Worm (Caenorhabditis elegans) whole organism, midembryonic: Measurements from ENCODE around the gene fil-2.

Experiments used
- T22C8.4 ChIP-seq: fragments of 200-800 bp; sonication (Bioruptor generic); IDR thresholded peaks from 2 replicates; pipeline ENCODE4 v1.3.6; 2022; ENCODE audit warnings: missing genetic modification characterization, missing compliant biosample characterization
- flt-1 ChIP-seq: fragments of 200-800 bp; sonication (Bioruptor generic); IDR thresholded peaks from 2 replicates; pipeline ENCODE4 v1.3.6; 2022; ENCODE audit warnings: missing genetic modification characterization, missing compliant biosample characterization
- klf-2 ChIP-seq: fragments of 200-800 bp; sonication (Bioruptor generic); conservative IDR thresholded peaks from 2 replicates; pipeline ENCODE4 v1.3.6; 2022; ENCODE audit warnings: missing genetic modification reagents, missing genetic modification characterization, missing compliant biosample characterization
- ref-1 ChIP-seq: fragments of 200-800 bp; sonication (Bioruptor generic); conservative IDR thresholded peaks from 2 replicates; pipeline ENCODE4 v1.3.6; 2022; ENCODE audit warnings: missing genetic modification reagents, missing genetic modification characterization, missing compliant biosample characterization
- tab-1 ChIP-seq: fragments of 200-800 bp; sonication (Bioruptor generic); IDR thresholded peaks from 2 replicates; pipeline ENCODE4 v1.3.6; 2022; ENCODE audit warnings: missing genetic modification characterization, missing compliant biosample characterization
- ztf-23 ChIP-seq: fragments of 200-800 bp; sonication (Bioruptor generic); IDR thresholded peaks from 2 replicates; pipeline ENCODE4 v1.3.6; 2022; ENCODE audit warnings: missing genetic modification reagents, missing genetic modification characterization, missing compliant biosample characterization

DNA sequence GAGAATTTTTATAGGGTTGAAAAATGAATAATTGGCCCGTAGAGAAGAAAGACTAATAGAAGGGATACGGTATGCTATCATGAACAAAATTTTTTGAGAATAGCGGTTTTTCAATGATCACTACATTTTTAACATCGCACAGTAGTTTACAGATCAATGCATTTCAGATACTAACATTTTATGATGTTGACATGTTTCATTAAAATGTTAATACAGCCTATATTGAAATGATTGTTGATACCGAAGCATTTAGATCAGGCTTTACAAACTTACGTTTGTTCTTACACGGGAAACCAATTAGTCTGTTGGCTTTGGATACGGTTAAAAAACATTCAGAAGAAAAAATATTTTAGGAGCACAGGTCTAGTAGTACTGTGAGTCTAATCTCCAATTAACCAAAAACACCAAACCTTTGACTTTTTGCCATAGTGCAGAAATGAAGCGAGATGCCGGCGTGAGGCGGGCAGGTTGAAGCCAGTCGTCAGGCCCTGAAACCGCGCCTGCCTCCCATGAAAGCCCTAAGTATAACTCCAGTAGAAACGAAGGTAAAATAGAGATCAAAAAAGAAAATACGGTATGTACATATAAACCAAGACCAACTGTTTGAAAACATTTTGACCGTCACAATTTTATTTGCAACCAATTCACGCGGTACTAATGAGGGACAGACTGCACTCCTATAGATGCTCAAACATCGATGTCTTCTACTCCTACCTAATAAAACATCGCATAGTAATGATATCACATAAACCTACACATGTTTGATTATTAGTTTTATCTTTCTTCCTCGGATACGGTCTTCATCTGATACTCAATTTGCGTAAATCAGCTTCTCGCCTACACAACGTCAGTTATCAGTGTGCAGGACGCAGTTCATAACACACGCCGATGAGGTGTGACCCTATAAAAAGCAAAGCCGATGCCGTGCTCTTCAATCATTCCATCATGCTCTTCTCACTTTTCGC, at the start of gene fil-2:
- no peak for TF ChIP-seq ztf-23
- TF ChIP-seq ref-1 (GFP tag; lab: Robert Waterston, UW), result no peak
- no peak for TF ChIP-seq tab-1 (GFP tag; lab: Robert Waterston, UW)
- TF ChIP-seq T22C8.4 (GFP tag; lab: Robert Waterston, UW), result no peak
- TF ChIP-seq flt-1 (GFP tag; lab: Robert Waterston, UW), result no peak
- no peak for TF ChIP-seq klf-2 (GFP tag; lab: Robert Waterston, UW)
